Fruit fly (Drosophila melanogaster) whole organism, embryonic: Measurements from ENCODE around the gene Mbs.

Source experiments
- ATbp ChIP-seq: fragments of 200-800 bp; sonication (Bioruptor generic); optimal IDR thresholded peaks from 2 replicates; lab custom pipeline; 2017; ENCODE audit warnings: missing biosample characterization, mild to moderate bottlenecking, missing genetic modification characterization, missing genetic modification reagents
- Bgb ChIP-seq: fragments of 200-800 bp; sonication (Bioruptor generic); IDR thresholded peaks from 2 replicates; pipeline ENCODE4 v1.3.6; 2022; ENCODE audit warnings: missing biosample characterization, missing genetic modification characterization; ENCODE audit not compliant: partially characterized antibody
- CG10462 ChIP-seq: fragments of 200-800 bp; sonication (Bioruptor generic); optimal IDR thresholded peaks from 2 replicates; lab custom pipeline; 2016; ENCODE audit warnings: missing biosample characterization, missing genetic modification characterization
- CG11456 ChIP-seq: fragments of 200-800 bp; sonication (Bioruptor generic); IDR thresholded peaks from 3 replicates; pipeline ENCODE4 v1.3.6; 2022; ENCODE audit warnings: missing biosample characterization, missing genetic modification characterization
- CG12942 ChIP-seq: fragments of 200-800 bp; sonication (Bioruptor generic); optimal IDR thresholded peaks from 3 replicates; lab custom pipeline; 2016; ENCODE audit warnings: missing biosample characterization, missing genetic modification characterization
- CG13287 ChIP-seq: fragments of 200-800 bp; sonication (Bioruptor generic); IDR thresholded peaks from 2 replicates; pipeline ENCODE4 v1.3.6; 2022; ENCODE audit warnings: missing biosample characterization, missing genetic modification characterization; ENCODE audit not compliant: partially characterized antibody
- CG15514 ChIP-seq: fragments of 200-800 bp; sonication (Bioruptor generic); optimal IDR thresholded peaks from 3 replicates; lab custom pipeline; 2017; ENCODE audit warnings: missing biosample characterization, missing genetic modification characterization, mild to moderate bottlenecking, moderate library complexity, missing genetic modification reagents
- CG16813 ChIP-seq: fragments of 200-800 bp; sonication (Bioruptor generic); IDR thresholded peaks from 3 replicates; pipeline ENCODE4 v1.3.6; 2022; ENCODE audit warnings: missing biosample characterization, missing genetic modification characterization; ENCODE audit not compliant: partially characterized antibody
- CG16815 ChIP-seq: fragments of 200-800 bp; sonication (Bioruptor generic); optimal IDR thresholded peaks from 3 replicates; lab custom pipeline; 2017; ENCODE audit warnings: missing biosample characterization, mild to moderate bottlenecking, missing genetic modification characterization
- CG17912 ChIP-seq: fragments of 200-800 bp; sonication (Bioruptor generic); optimal IDR thresholded peaks from 2 replicates; lab custom pipeline; 2018; ENCODE audit warnings: missing biosample characterization, mild to moderate bottlenecking, missing genetic modification characterization
- CG18262 ChIP-seq: fragments of 200-800 bp; optimal IDR thresholded peaks from 3 replicates; lab custom pipeline; 2019; ENCODE audit warnings: missing biosample characterization, mild to moderate bottlenecking, missing genetic modification characterization, moderate library complexity
- CG2202 ChIP-seq: fragments of 200-800 bp; sonication (Bioruptor generic); optimal IDR thresholded peaks from 2 replicates; lab custom pipeline; 2018; ENCODE audit warnings: missing biosample characterization, mild to moderate bottlenecking, missing genetic modification characterization
- CG2678 ChIP-seq: fragments of 200-800 bp; sonication (Bioruptor generic); optimal IDR thresholded peaks from 3 replicates; lab custom pipeline; 2019; ENCODE audit warnings: missing biosample characterization, mild to moderate bottlenecking, missing genetic modification characterization, moderate library complexity
- CG30020 ChIP-seq: fragments of 200-800 bp; optimal IDR thresholded peaks from 2 replicates; lab custom pipeline; 2019; ENCODE audit warnings: missing biosample characterization, mild to moderate bottlenecking, missing genetic modification characterization, moderate library complexity
- CG31365 ChIP-seq: fragments of 200-800 bp; sonication (Bioruptor generic); optimal IDR thresholded peaks from 2 replicates; lab custom pipeline; 2018; ENCODE audit warnings: missing biosample characterization, mild to moderate bottlenecking, missing genetic modification characterization
- CG3163 ChIP-seq: fragments of 200-800 bp; sonication (Bioruptor generic); optimal IDR thresholded peaks from 3 replicates; lab custom pipeline; 2016; ENCODE audit warnings: missing biosample characterization, missing genetic modification characterization
- CG33213 ChIP-seq: fragments of 200-800 bp; sonication (Bioruptor generic); optimal IDR thresholded peaks from 3 replicates; lab custom pipeline; 2016; ENCODE audit warnings: missing biosample characterization, missing genetic modification characterization
- CG34422 ChIP-seq: fragments of 200-800 bp; sonication (Bioruptor generic); IDR thresholded peaks from 3 replicates; pipeline ENCODE4 v1.3.6; 2022; ENCODE audit warnings: missing biosample characterization, missing genetic modification characterization
- CG43689 ChIP-seq: fragments of 200-800 bp; sonication (Bioruptor generic); IDR thresholded peaks from 2 replicates; pipeline ENCODE4 v1.3.6; 2022; ENCODE audit warnings: missing biosample characterization, missing genetic modification characterization
- CG4617 ChIP-seq: fragments of 200-800 bp; sonication (Bioruptor generic); optimal IDR thresholded peaks from 3 replicates; lab custom pipeline; 2016; ENCODE audit warnings: missing biosample characterization, missing genetic modification characterization, borderline replicate concordance
- CG4707 ChIP-seq: fragments of 200-800 bp; sonication (Bioruptor generic); optimal IDR thresholded peaks from 2 replicates; lab custom pipeline; 2018; ENCODE audit warnings: missing biosample characterization, mild to moderate bottlenecking, missing genetic modification characterization, moderate library complexity
- CG4820 ChIP-seq: fragments of 200-800 bp; sonication (Bioruptor generic); optimal IDR thresholded peaks from 3 replicates; lab custom pipeline; 2016; ENCODE audit warnings: missing biosample characterization, missing genetic modification characterization
- CG6689 ChIP-seq: fragments of 200-800 bp; sonication (Bioruptor generic); IDR thresholded peaks from 2 replicates; pipeline ENCODE4 v1.3.6; 2022; ENCODE audit warnings: missing biosample characterization, missing genetic modification characterization
- CG8924 ChIP-seq: fragments of 200-800 bp; optimal IDR thresholded peaks from 3 replicates; lab custom pipeline; 2019; ENCODE audit warnings: missing biosample characterization, mild to moderate bottlenecking, missing genetic modification characterization, moderate library complexity
- CG8944 ChIP-seq: fragments of 200-800 bp; sonication (Bioruptor generic); optimal IDR thresholded peaks from 3 replicates; lab custom pipeline; 2016; ENCODE audit warnings: missing biosample characterization, missing genetic modification characterization
- CTCF ChIP-seq: fragments of 200-800 bp; sonication (Bioruptor generic); optimal IDR thresholded peaks from 2 replicates; lab custom pipeline; 2017; ENCODE audit warnings: missing biosample characterization, mild to moderate bottlenecking, missing genetic modification characterization, moderate library complexity
- Dfd ChIP-seq, 2 experiments: fragments of >200 bp; optimal IDR thresholded peaks; 2 replicates each; lab custom pipeline; 2017; ENCODE audit warnings: missing biosample characterization in 2 of 2, missing genetic modification characterization in 2 of 2
- Dip3 ChIP-seq: fragments of 200-800 bp; sonication (Bioruptor generic); optimal IDR thresholded peaks from 3 replicates; lab custom pipeline; 2016; ENCODE audit warnings: missing biosample characterization, missing genetic modification characterization
- Eip74EF ChIP-seq, 2 experiments: fragments of 200-800 bp in 1 of 2; fragments of >200 bp in 1 of 2; sonication (Bioruptor generic) in 1 of 2; optimal IDR thresholded peaks; 2 replicates each; lab custom pipeline; 2017 to 2019; ENCODE audit warnings: missing biosample characterization in 2 of 2, missing genetic modification characterization in 2 of 2, mild to moderate bottlenecking in 1 of 2, moderate library complexity in 1 of 2
- Lhr ChIP-seq: fragments of 200-800 bp; sonication (Bioruptor generic); optimal IDR thresholded peaks from 3 replicates; lab custom pipeline; 2017; ENCODE audit warnings: mild to moderate bottlenecking, missing biosample characterization, missing genetic modification reagents, missing genetic modification characterization
- Mad ChIP-seq: fragments of 200-800 bp; sonication (Bioruptor generic); optimal IDR thresholded peaks from 2 replicates; lab custom pipeline; 2016; ENCODE audit warnings: missing biosample characterization, missing genetic modification characterization
- NK7.1 ChIP-seq: fragments of 200-800 bp; sonication (Bioruptor generic); optimal IDR thresholded peaks from 3 replicates; lab custom pipeline; 2016; ENCODE audit warnings: missing biosample characterization, missing genetic modification characterization
- PHDP ChIP-seq: fragments of 200-800 bp; sonication (Bioruptor generic); optimal IDR thresholded peaks from 3 replicates; lab custom pipeline; 2018; ENCODE audit warnings: missing biosample characterization, mild to moderate bottlenecking, missing genetic modification characterization, moderate library complexity
- Six4 ChIP-seq: fragments of 200-800 bp; sonication (Bioruptor generic); optimal IDR thresholded peaks from 2 replicates; lab custom pipeline; 2016; ENCODE audit warnings: missing biosample characterization, missing genetic modification characterization
- Spps ChIP-seq: fragments of 200-800 bp; sonication (Bioruptor generic); optimal IDR thresholded peaks from 2 replicates; lab custom pipeline; 2018; ENCODE audit warnings: missing biosample characterization, mild to moderate bottlenecking, missing genetic modification characterization
- az2 ChIP-seq: fragments of 200-800 bp; sonication (Bioruptor generic); optimal IDR thresholded peaks from 3 replicates; lab custom pipeline; 2016; ENCODE audit warnings: missing biosample characterization, missing genetic modification characterization
- esg ChIP-seq: fragments of 200-800 bp; sonication (Bioruptor generic); conservative IDR thresholded peaks from 2 replicates; pipeline ENCODE4 v1.3.6; 2022; ENCODE audit warnings: missing biosample characterization, missing genetic modification characterization
- grn ChIP-seq: fragments of 200-800 bp; sonication (Bioruptor generic); optimal IDR thresholded peaks from 3 replicates; lab custom pipeline; 2017; ENCODE audit warnings: missing biosample characterization, missing genetic modification characterization
- ham ChIP-seq: fragments of 200-800 bp; sonication (Bioruptor generic); IDR thresholded peaks from 2 replicates; pipeline ENCODE4 v1.3.6; 2022; ENCODE audit warnings: missing biosample characterization, missing genetic modification characterization
- mld ChIP-seq: fragments of 200-800 bp; sonication (Bioruptor generic); IDR thresholded peaks from 3 replicates; pipeline ENCODE4 v1.3.6; 2022; ENCODE audit warnings: missing biosample characterization, missing genetic modification characterization; ENCODE audit not compliant: partially characterized antibody
- pum ChIP-seq: fragments of 200-800 bp; sonication (Bioruptor generic); optimal IDR thresholded peaks from 2 replicates; lab custom pipeline; 2016; ENCODE audit warnings: missing biosample characterization, missing genetic modification characterization
- sens-2 ChIP-seq: fragments of 200-800 bp; sonication (Bioruptor generic); IDR thresholded peaks from 2 replicates; pipeline ENCODE4 v1.3.6; 2022; ENCODE audit warnings: missing biosample characterization, missing genetic modification characterization
- shn ChIP-seq: fragments of 200-800 bp; sonication (Bioruptor generic); optimal IDR thresholded peaks from 3 replicates; lab custom pipeline; 2016; ENCODE audit warnings: missing biosample characterization, missing genetic modification characterization
- slbo ChIP-seq: fragments of 200-800 bp; sonication (Bioruptor generic); IDR thresholded peaks from 2 replicates; pipeline ENCODE4 v1.3.6; 2022; ENCODE audit warnings: missing biosample characterization, missing genetic modification characterization
- stc ChIP-seq: fragments of 200-800 bp; sonication (Bioruptor generic); IDR thresholded peaks from 2 replicates; pipeline ENCODE4 v1.3.6; 2022; ENCODE audit warnings: missing biosample characterization, missing genetic modification characterization
- tna ChIP-seq: fragments of 200-800 bp; sonication (Bioruptor generic); IDR thresholded peaks from 2 replicates; pipeline ENCODE4 v1.3.6; 2022; ENCODE audit warnings: missing biosample characterization, missing genetic modification characterization; ENCODE audit not compliant: partially characterized antibody
- tx ChIP-seq: fragments of 200-800 bp; sonication (Bioruptor generic); optimal IDR thresholded peaks from 2 replicates; lab custom pipeline; 2016; ENCODE audit warnings: missing biosample characterization, missing genetic modification characterization
- unc-4 ChIP-seq: fragments of 200-800 bp; sonication (Bioruptor generic); IDR thresholded peaks from 2 replicates; pipeline ENCODE4 v1.3.6; 2022; ENCODE audit warnings: missing biosample characterization, missing genetic modification characterization; ENCODE audit not compliant: partially characterized antibody
- wor ChIP-seq: fragments of 200-800 bp; sonication (Bioruptor generic); IDR thresholded peaks from 2 replicates; pipeline ENCODE4 v1.3.6; 2022; ENCODE audit warnings: missing biosample characterization, missing genetic modification characterization

Gene Mbs

dm6 chr3L:16049955-16050886, 1.5 kb upstream of the Mbs start (continued):
- peak; percentile 8 for TF ChIP-seq pum (GFP tag; lab: Kevin White, UChicago)
- TF ChIP-seq CG34422 (GFP tag; lab: Robert Waterston, UW): peak; percentile 39; the same call in 1 of the 3 replicates
- TF ChIP-seq CG4707: no peak
- no peak for TF ChIP-seq az2
- peak; percentile 44 for TF ChIP-seq CG8924 (tag; lab: Kevin White, UChicago)
- peak; percentile 9 for TF ChIP-seq Mad (GFP tag; lab: Kevin White, UChicago)
- TF ChIP-seq sens-2 (GFP tag; lab: Robert Waterston, UW): no peak
- no peak for TF ChIP-seq stc (GFP tag; lab: Robert Waterston, UW)
- no peak for TF ChIP-seq CG15514
- TF ChIP-seq ATbp (GFP tag; lab: Kevin White, UChicago): peak; percentile 47
- no peak for TF ChIP-seq Spps (tag; lab: Kevin White, UChicago)
- TF ChIP-seq Lhr (GFP tag; lab: Kevin White, UChicago): no peak
- no peak for TF ChIP-seq ham (GFP tag; lab: Robert Waterston, UW)
- peak; percentile 35; the same call in 1 of the 2 replicates for TF ChIP-seq slbo (GFP tag; lab: Robert Waterston, UW)
- TF ChIP-seq unc-4 (GFP tag; lab: Robert Waterston, UW): peak; percentile 19; the same call in 1 of the 2 replicates
- TF ChIP-seq Eip74EF (GFP tag; optimal IDR thresholded peaks at IDR 0.05; lab: Kevin White, UChicago): peak in 1 of 2 experiments; percentile 52
- no peak for TF ChIP-seq CG6689 (GFP tag; lab: Robert Waterston, UW)
- TF ChIP-seq CG11456 (GFP tag; lab: Robert Waterston, UW): 0 out of 3 replicates have a peak, but pooled peaks have one; percentile 40
- no peak for TF ChIP-seq Bgb (GFP tag; lab: Robert Waterston, UW)
- TF ChIP-seq CG43689 (GFP tag; lab: Robert Waterston, UW): no peak
- peak; percentile 82 for TF ChIP-seq grn
- peak; percentile 52 for TF ChIP-seq CG17912 (GFP tag; lab: Kevin White, UChicago)
- no peak for TF ChIP-seq CG4617 (GFP tag; lab: Kevin White, UChicago)
- TF ChIP-seq CG12942: no peak
- TF ChIP-seq Six4 (GFP tag; lab: Kevin White, UChicago): no peak
- peak; percentile 35 for TF ChIP-seq CG18262 (tag; lab: Kevin White, UChicago)
- TF ChIP-seq CG16813 (GFP tag; lab: Robert Waterston, UW): no peak
- no peak for TF ChIP-seq Dfd (GFP tag; optimal IDR thresholded peaks at IDR 0.05; lab: Kevin White, UChicago)
- TF ChIP-seq CG16815 (GFP tag; lab: Kevin White, UChicago): no peak
- no peak for TF ChIP-seq CG33213
- no peak for TF ChIP-seq shn (GFP tag; lab: Kevin White, UChicago)
- TF ChIP-seq NK7.1: no peak
- no peak for TF ChIP-seq Dip3
- TF ChIP-seq CG2202 (tag; lab: Kevin White, UChicago): no peak
- TF ChIP-seq CG3163 (GFP tag; lab: Kevin White, UChicago): no peak
- no peak for TF ChIP-seq CG30020 (tag; lab: Kevin White, UChicago)
- peak; percentile 59 for TF ChIP-seq CG2678
- TF ChIP-seq mld (GFP tag; lab: Robert Waterston, UW): no peak
- TF ChIP-seq tx (GFP tag; lab: Kevin White, UChicago): no peak
- TF ChIP-seq CTCF (GFP tag; lab: Kevin White, UChicago): no peak
- peak; percentile 37 for TF ChIP-seq CG31365 (tag; lab: Kevin White, UChicago)
- no peak for TF ChIP-seq CG13287 (GFP tag; lab: Robert Waterston, UW)
- no peak for TF ChIP-seq CG8944
- TF ChIP-seq esg: no peak
- TF ChIP-seq CG4820 (GFP tag; lab: Kevin White, UChicago): no peak
- no peak for TF ChIP-seq wor (GFP tag; lab: Robert Waterston, UW)
- no peak for TF ChIP-seq CG10462 (GFP tag; lab: Kevin White, UChicago)
- TF ChIP-seq PHDP (tag; lab: Kevin White, UChicago): peak; percentile 32
- no peak for TF ChIP-seq tna (GFP tag; lab: Robert Waterston, UW)
